Worm (Caenorhabditis elegans) whole organism, L3 larva: ENCODE data around the gene frpr-9.
A peak's percentile ranks its signal among the peaks of the same experiment; 100 is the strongest.

Experiments
- R02D3.7 ChIP-seq: fragments of 150-350 bp; optimal IDR thresholded peaks from 2 replicates; lab custom pipeline; 2014; ENCODE audit warnings: missing biosample characterization, missing genetic modification characterization
- ama-1 ChIP-seq: fragments of 150-350 bp; optimal IDR thresholded peaks from 2 replicates; lab custom pipeline; 2018
- ceh-16 ChIP-seq: sonication (generic microtip); optimal IDR thresholded peaks from 2 replicates; lab custom pipeline; 2017; ENCODE audit warnings: missing biosample characterization, missing genetic modification characterization
- ceh-28 ChIP-seq: fragments of 150-350 bp; optimal IDR thresholded peaks from 2 replicates; lab custom pipeline; 2014; ENCODE audit warnings: missing biosample characterization, missing genetic modification reagents, missing genetic modification characterization
- ceh-82 ChIP-seq: fragments of 150-350 bp; optimal IDR thresholded peaks from 2 replicates; lab custom pipeline; 2014; ENCODE audit warnings: missing biosample characterization, missing genetic modification characterization
- ceh-9 ChIP-seq: sonication (generic microtip); optimal IDR thresholded peaks from 2 replicates; lab custom pipeline; 2018; ENCODE audit warnings: missing biosample characterization, missing genetic modification characterization
- daf-12 ChIP-seq: fragments of 150-350 bp; optimal IDR thresholded peaks from 2 replicates; lab custom pipeline; 2014; ENCODE audit warnings: missing biosample characterization, missing genetic modification reagents, missing genetic modification characterization
- elt-1 ChIP-seq: fragments of 150-350 bp; optimal IDR thresholded peaks from 2 replicates; lab custom pipeline; 2014; ENCODE audit warnings: missing biosample characterization, missing genetic modification characterization
- elt-2 ChIP-seq: sonication (generic microtip); optimal IDR thresholded peaks from 2 replicates; lab custom pipeline; 2016; ENCODE audit warnings: missing genetic modification reagents, mild to moderate bottlenecking, missing genetic modification characterization, missing compliant biosample characterization
- fkh-2 ChIP-seq: fragments of 150-350 bp; optimal IDR thresholded peaks from 2 replicates; lab custom pipeline; 2014; ENCODE audit warnings: missing biosample characterization, missing genetic modification reagents, missing genetic modification characterization
- fos-1 ChIP-seq: fragments of 150-350 bp; optimal IDR thresholded peaks from 2 replicates; lab custom pipeline; 2014; ENCODE audit warnings: missing biosample characterization, missing genetic modification characterization
- hmg-11 ChIP-seq: sonication (generic microtip); optimal IDR thresholded peaks from 2 replicates; lab custom pipeline; 2016; ENCODE audit warnings: missing genetic modification characterization, missing compliant biosample characterization
- jun-1 ChIP-seq: fragments of 150-350 bp; optimal IDR thresholded peaks from 2 replicates; lab custom pipeline; 2014; ENCODE audit warnings: missing biosample characterization, missing genetic modification reagents, missing genetic modification characterization
- lsy-12 ChIP-seq: sonication (generic microtip); optimal IDR thresholded peaks from 2 replicates; lab custom pipeline; 2016; ENCODE audit warnings: mild to moderate bottlenecking, missing genetic modification characterization, missing compliant biosample characterization
- mml-1 ChIP-seq: fragments of 150-350 bp; sonication (generic microtip); optimal IDR thresholded peaks from 3 replicates; lab custom pipeline; 2014; ENCODE audit warnings: missing biosample characterization, missing genetic modification characterization
- nfya-1 ChIP-seq: sonication (generic microtip); optimal IDR thresholded peaks from 2 replicates; lab custom pipeline; 2017; ENCODE audit warnings: missing genetic modification characterization, mild to moderate bottlenecking, missing compliant biosample characterization, antibody characterized with exemption, moderate library complexity; ENCODE audit not compliant: insufficient read depth
- nhr-11 ChIP-seq: fragments of 150-350 bp; optimal IDR thresholded peaks from 2 replicates; lab custom pipeline; 2014; ENCODE audit warnings: missing biosample characterization, missing genetic modification characterization
- nhr-12 ChIP-seq: fragments of 150-350 bp; optimal IDR thresholded peaks from 2 replicates; lab custom pipeline; 2014; ENCODE audit warnings: missing biosample characterization, missing genetic modification characterization
- nhr-23 ChIP-seq: fragments of 150-350 bp; optimal IDR thresholded peaks from 2 replicates; lab custom pipeline; 2014; ENCODE audit warnings: missing biosample characterization, missing genetic modification reagents, missing genetic modification characterization
- nhr-25 ChIP-seq: sonication (generic microtip); optimal IDR thresholded peaks from 2 replicates; lab custom pipeline; 2017; ENCODE audit warnings: missing biosample characterization, missing genetic modification characterization
- nhr-28 ChIP-seq: fragments of 150-350 bp; optimal IDR thresholded peaks from 2 replicates; lab custom pipeline; 2014; ENCODE audit warnings: missing biosample characterization, missing genetic modification characterization
- nhr-67 ChIP-seq: fragments of 150-350 bp; optimal IDR thresholded peaks from 2 replicates; lab custom pipeline; 2014; ENCODE audit warnings: missing biosample characterization, missing genetic modification characterization
- nhr-76 ChIP-seq: fragments of 150-350 bp; sonication (generic microtip); optimal IDR thresholded peaks from 5 replicates; lab custom pipeline; 2014; ENCODE audit warnings: missing biosample characterization, missing genetic modification characterization
- pha-4 ChIP-seq: fragments of 150-350 bp; optimal IDR thresholded peaks from 2 replicates; lab custom pipeline; 2014; ENCODE audit warnings: missing biosample characterization, missing genetic modification reagents, missing genetic modification characterization
- tbx-2 ChIP-seq: sonication (generic microtip); optimal IDR thresholded peaks from 2 replicates; lab custom pipeline; 2016; ENCODE audit warnings: mild to moderate bottlenecking, missing genetic modification characterization, missing compliant biosample characterization
- ztf-11 ChIP-seq: fragments of 150-350 bp; optimal IDR thresholded peaks from 2 replicates; lab custom pipeline; 2014; ENCODE audit warnings: missing biosample characterization, missing genetic modification characterization
- ztf-4 ChIP-seq: fragments of 150-350 bp; optimal IDR thresholded peaks from 2 replicates; lab custom pipeline; 2014; ENCODE audit warnings: missing biosample characterization, missing genetic modification characterization

frpr-9 gene

ce11 chrV:11040020-11040419 lies 48.1 kb downstream of the frpr-9 start, which contains the start of gene C45B11.9:
C45B11.9 (plus strand) TSS chrV:11040320.
- no peak for TF ChIP-seq nfya-1 (tag; lab: Kevin White, UChicago)
- no peak for TF ChIP-seq lsy-12 (tag; lab: Kevin White, UChicago)
- TF ChIP-seq pha-4 (tag; lab: Kevin White, UChicago): no peak
- no peak for TF ChIP-seq nhr-28
- TF ChIP-seq fos-1: no peak
- no peak for TF ChIP-seq ceh-82 (tag; lab: Kevin White, UChicago)
- no peak for TF ChIP-seq ztf-4
- no peak for TF ChIP-seq daf-12 (tag; lab: Kevin White, UChicago)
- TF ChIP-seq ceh-16 (tag; lab: Kevin White, UChicago): no peak
- no peak for TF ChIP-seq tbx-2 (tag; lab: Kevin White, UChicago)
- TF ChIP-seq ceh-28 (tag; lab: Kevin White, UChicago): no peak
- no peak for TF ChIP-seq ztf-11 (tag; lab: Kevin White, UChicago)
- TF ChIP-seq nhr-25 (tag; lab: Kevin White, UChicago): no peak

- TF ChIP-seq ceh-28 (tag; lab: Kevin White, UChicago): no peak
- TF ChIP-seq ama-1 (lab: Kevin White, UChicago): no peak
These were observed 48.6 kb downstream of the frpr-9 start, which contains the start of gene C45B11.8 for ce11 chrV:11040473-11040872. C45B11.8 (plus strand) TSS chrV:11040773.

ce11 chrV:11041499-11041898 lies 49.6 kb downstream of the frpr-9 start, which contains the start of gene C45B11.5:
C45B11.5 (plus strand) TSS chrV:11041799.
- no peak for TF ChIP-seq hmg-11 (tag; lab: Kevin White, UChicago)
- TF ChIP-seq, all 47 proteins: peak for 0

- TF ChIP-seq ztf-11 (tag; lab: Kevin White, UChicago) (no peak), nhr-25 (tag; lab: Kevin White, UChicago) (no peak), nhr-23 (tag; lab: Kevin White, UChicago) (no peak), mml-1 (tag; lab: Kevin White, UChicago) (no peak), nhr-76 (tag; lab: Kevin White, UChicago) (no peak), fkh-2 (tag; lab: Kevin White, UChicago) (no peak), R02D3.7 (tag; lab: Kevin White, UChicago) (no peak), ama-1 (lab: Kevin White, UChicago) (no peak), nfya-1 (tag; lab: Kevin White, UChicago) (no peak), nhr-67 (tag; lab: Kevin White, UChicago) (no peak), nhr-12 (tag; lab: Kevin White, UChicago) (no peak), ceh-9 (tag; lab: Kevin White, UChicago) (no peak), ceh-28 (tag; lab: Kevin White, UChicago) (no peak), elt-1 (tag; lab: Kevin White, UChicago) (no peak), elt-2 (tag; lab: Kevin White, UChicago) (no peak), tbx-2 (tag; lab: Kevin White, UChicago) (no peak)
These were observed 50.6 kb downstream of the frpr-9 start, which contains the start of gene C45B11.2 for ce11 chrV:11042538-11042937. C45B11.2 (plus strand) TSS chrV:11042710.

- TF ChIP-seq jun-1 (tag; lab: Kevin White, UChicago): no peak
- no peak for TF ChIP-seq tbx-2 (tag; lab: Kevin White, UChicago)
- TF ChIP-seq pha-4 (tag; lab: Kevin White, UChicago): peak; percentile 68
- TF ChIP-seq nhr-11 (tag; lab: Kevin White, UChicago): no peak
- TF ChIP-seq ztf-11 (tag; lab: Kevin White, UChicago): no peak
These were observed 51.9 kb downstream of the frpr-9 start, which contains the start of gene C45B11.6 for ce11 chrV:11043767-11044166. C45B11.6 (plus strand) TSS chrV:11044067.
